Fruit fly (Drosophila melanogaster) S2 (cell line): Measurements from ENCODE around the gene nAChRalpha3.

Source experiments
- CG8478 ChIP-seq: fragments of >200 bp; optimal IDR thresholded peaks from 2 replicates; lab custom pipeline; 2018
- CTCF ChIP-seq, 2 experiments: fragments of >200 bp; optimal IDR thresholded peaks; 2 replicates each; lab custom pipeline; 2018

dm6 chrX:8416209-8416608, 49.2 kb upstream of the nAChRalpha3 start:
- TF ChIP-seq CG8478 (lab: Kevin White, UChicago) (no peak), CTCF (optimal IDR thresholded peaks at IDR 0.05; lab: Kevin White, UChicago) (no peak)
